Worm (Caenorhabditis elegans): Measurements from ENCODE around the gene F49C12.2.

F49C12.2 gene

ce11 chrIV:9299145-9299544 lies at the start of gene F49C12.2:
F49C12.2 (minus strand) TSS chrIV:9299245.
- TF ChIP-seq klf-2 (GFP tag; conservative IDR thresholded peaks at IDR 0.05): no peak

- TF ChIP-seq tab-1 (GFP tag; IDR thresholded peaks at IDR 0.05): no peak
- TF ChIP-seq med-1 (GFP tag; optimal IDR thresholded peaks at IDR 0.05; ENCODE audit: insufficient read depth): no peak
- TF ChIP-seq ref-1 (GFP tag; conservative IDR thresholded peaks at IDR 0.05): no peak
- TF ChIP-seq ztf-29 (GFP tag; IDR thresholded peaks at IDR 0.05): no peak
- no peak for TF ChIP-seq ztf-23 (GFP tag; IDR thresholded peaks at IDR 0.05)
- no peak for TF ChIP-seq flt-1 (GFP tag; IDR thresholded peaks at IDR 0.05)
- TF ChIP-seq T22C8.4 (GFP tag; IDR thresholded peaks at IDR 0.05): no peak
Observed at ce11 chrIV:9343102-9343599, 44.1 kb upstream of the F49C12.2 start, which contains the start of gene pigc-1. pigc-1 (minus strand) TSS chrIV:9343152.

ce11 chrIV:9341591-9341990 lies 42.5 kb upstream of the F49C12.2 start, which contains the start of gene vps-26:
vps-26 (minus strand) TSS chrIV:9341790.
- no peak for TF ChIP-seq tab-1 (GFP tag; IDR thresholded peaks at IDR 0.05)

DNA sequence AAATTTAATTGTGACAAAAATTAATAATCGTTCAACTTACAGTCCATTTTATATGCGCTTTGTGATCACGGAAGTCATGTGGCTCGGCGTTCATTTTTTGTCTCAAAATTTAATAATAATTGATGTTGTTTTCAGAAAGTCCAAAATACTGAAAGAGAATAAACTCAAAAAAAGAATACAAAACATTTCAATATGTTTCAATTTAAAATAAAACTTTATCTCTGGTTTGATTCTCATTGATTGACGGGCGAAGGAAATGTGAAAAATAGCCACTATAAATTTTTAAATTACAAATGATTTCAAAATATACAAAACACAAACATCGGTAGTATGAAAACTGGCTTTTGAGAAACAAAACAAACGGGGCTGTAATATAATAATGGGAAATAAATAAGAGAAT lies 40.2 kb upstream of the F49C12.2 start, which contains the start of gene T20D3.6:
Gene T20D3.6 (minus strand): TSS at position 101 of the 400 bp plus-strand sequence.
- TF ChIP-seq flt-1 (GFP tag; IDR thresholded peaks at IDR 0.05) (no peak), T22C8.4 (GFP tag; IDR thresholded peaks at IDR 0.05) (no peak), klf-2 (GFP tag; conservative IDR thresholded peaks at IDR 0.05) (no peak), ztf-29 (GFP tag; IDR thresholded peaks at IDR 0.05) (no peak)

- TF ChIP-seq ref-1 (GFP tag; conservative IDR thresholded peaks at IDR 0.05) (no peak), ztf-23 (GFP tag; IDR thresholded peaks at IDR 0.05) (no peak), ztf-29 (GFP tag; IDR thresholded peaks at IDR 0.05) (no peak), med-1 (GFP tag; optimal IDR thresholded peaks at IDR 0.05; ENCODE audit: insufficient read depth) (no peak), T22C8.4 (GFP tag; IDR thresholded peaks at IDR 0.05) (no peak), flt-1 (GFP tag; IDR thresholded peaks at IDR 0.05) (no peak), tab-1 (GFP tag; IDR thresholded peaks at IDR 0.05) (no peak), cog-1 (tag; optimal IDR thresholded peaks at IDR 0.05) (no peak), klf-2 (GFP tag; conservative IDR thresholded peaks at IDR 0.05) (no peak)
Observed at ce11 chrIV:9336538-9337090, 37.6 kb upstream of the F49C12.2 start, which contains the start of gene T20D3.5. T20D3.5 (plus strand) TSS chrIV:9337040.

DNA sequence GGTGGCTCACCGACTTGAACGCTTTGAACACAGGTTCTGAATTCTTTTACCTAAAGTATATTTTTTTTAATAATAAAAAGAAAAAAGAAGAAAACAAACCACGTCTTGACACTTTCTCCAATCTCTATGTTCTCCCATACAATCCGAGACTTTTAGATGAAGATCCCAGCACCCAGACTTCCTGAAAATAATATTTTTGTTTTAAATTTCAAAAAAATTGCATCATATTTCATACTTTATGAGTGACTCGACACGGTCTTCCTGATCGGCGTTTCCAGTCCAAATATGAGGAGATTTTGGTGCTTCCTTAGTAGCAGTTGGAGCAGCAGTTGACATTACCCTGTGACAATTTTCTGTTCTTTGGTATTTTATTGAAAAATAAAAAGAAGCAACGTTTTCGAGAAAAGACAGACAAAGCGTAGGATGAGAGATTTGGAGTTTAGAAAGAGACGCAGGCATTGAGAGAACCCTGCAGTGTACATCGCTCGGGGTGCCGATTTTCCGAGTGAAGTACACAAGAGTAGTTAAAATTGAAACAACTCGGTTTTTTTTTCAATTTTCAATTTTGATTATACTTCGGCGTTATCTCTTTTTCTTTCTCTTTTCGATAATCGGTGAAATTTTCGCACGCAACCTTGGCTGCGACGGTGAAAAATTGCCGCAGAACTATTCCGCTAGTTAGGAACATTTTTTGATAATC lies 36.7 kb upstream of the F49C12.2 start, which contains the start of the genes coa-4 and T20D3.14:
Gene coa-4 (minus strand): TSS at position 51 of the 700 bp plus-strand sequence.
Gene T20D3.14 (minus strand): TSS at position 358 of the 700 bp plus-strand sequence.
- TF ChIP-seq med-1 (GFP tag; optimal IDR thresholded peaks at IDR 0.05; ENCODE audit: insufficient read depth) (no peak), ref-1 (GFP tag; conservative IDR thresholded peaks at IDR 0.05) (no peak), T22C8.4 (GFP tag; IDR thresholded peaks at IDR 0.05) (no peak), ztf-29 (GFP tag; IDR thresholded peaks at IDR 0.05) (no peak), flt-1 (GFP tag; IDR thresholded peaks at IDR 0.05) (no peak), ztf-23 (GFP tag; IDR thresholded peaks at IDR 0.05) (no peak), klf-2 (GFP tag; conservative IDR thresholded peaks at IDR 0.05) (no peak), tab-1 (GFP tag; IDR thresholded peaks at IDR 0.05) (no peak), cog-1 (tag; optimal IDR thresholded peaks at IDR 0.05) (no peak)

- TF ChIP-seq T22C8.4 (GFP tag; IDR thresholded peaks at IDR 0.05): no peak
- no peak for TF ChIP-seq ztf-23 (GFP tag; IDR thresholded peaks at IDR 0.05)
- TF ChIP-seq klf-2 (GFP tag; conservative IDR thresholded peaks at IDR 0.05): no peak
- TF ChIP-seq tab-1 (GFP tag; IDR thresholded peaks at IDR 0.05): no peak
- TF ChIP-seq med-1 (GFP tag; optimal IDR thresholded peaks at IDR 0.05; ENCODE audit: insufficient read depth): no peak
- TF ChIP-seq ztf-29 (GFP tag; IDR thresholded peaks at IDR 0.05): no peak
- no peak for TF ChIP-seq cog-1 (tag; optimal IDR thresholded peaks at IDR 0.05)
- TF ChIP-seq flt-1 (GFP tag; IDR thresholded peaks at IDR 0.05): no peak
- no peak for TF ChIP-seq ref-1 (GFP tag; conservative IDR thresholded peaks at IDR 0.05)
Observed at ce11 chrIV:9333007-9333406, 34.0 kb upstream of the F49C12.2 start.

ce11 chrIV:9330755-9331154 lies 31.7 kb upstream of the F49C12.2 start, which contains the start of gene nspg-7.1:
nspg-7.1 (minus strand) TSS chrIV:9330855.
- no peak for TF ChIP-seq ref-1 (GFP tag; conservative IDR thresholded peaks at IDR 0.05)
- no peak for TF ChIP-seq flt-1 (GFP tag; IDR thresholded peaks at IDR 0.05)
- no peak for TF ChIP-seq T22C8.4 (GFP tag; IDR thresholded peaks at IDR 0.05)

- TF ChIP-seq flt-1 (GFP tag; IDR thresholded peaks at IDR 0.05): no peak
- TF ChIP-seq ztf-29 (GFP tag; IDR thresholded peaks at IDR 0.05): no peak
- TF ChIP-seq cog-1 (tag; optimal IDR thresholded peaks at IDR 0.05): no peak
- TF ChIP-seq ref-1 (GFP tag; conservative IDR thresholded peaks at IDR 0.05): no peak
- TF ChIP-seq klf-2 (GFP tag; conservative IDR thresholded peaks at IDR 0.05): no peak
- no peak for TF ChIP-seq T22C8.4 (GFP tag; IDR thresholded peaks at IDR 0.05)
Observed at ce11 chrIV:9327706-9328105, 28.7 kb upstream of the F49C12.2 start, which contains the start of gene clec-183. clec-183 (plus strand) TSS chrIV:9328006.

- TF ChIP-seq med-1 (GFP tag; optimal IDR thresholded peaks at IDR 0.05; ENCODE audit: insufficient read depth) (no peak), ztf-23 (GFP tag; IDR thresholded peaks at IDR 0.05) (no peak), ref-1 (GFP tag; conservative IDR thresholded peaks at IDR 0.05) (no peak), tab-1 (GFP tag; IDR thresholded peaks at IDR 0.05) (no peak), ztf-29 (GFP tag; IDR thresholded peaks at IDR 0.05) (no peak), klf-2 (GFP tag; conservative IDR thresholded peaks at IDR 0.05) (no peak), cog-1 (tag; optimal IDR thresholded peaks at IDR 0.05) (no peak), flt-1 (GFP tag; IDR thresholded peaks at IDR 0.05) (no peak), T22C8.4 (GFP tag; IDR thresholded peaks at IDR 0.05) (no peak)
Observed at ce11 chrIV:9323989-9324506, 25.0 kb upstream of the F49C12.2 start, which contains the start of the genes nspg-11 and F49C12.15. nspg-11 (minus strand) TSS chrIV:9324089. F49C12.15 (plus strand) TSS chrIV:9324456.

Measured in whole organism, midembryonic.